Worm (Caenorhabditis elegans) whole organism, L1 larva: ENCODE data around the gene wrt-5.

Experiments
- C04F5.9 ChIP-seq: sonication (generic microtip); optimal IDR thresholded peaks from 2 replicates; lab custom pipeline; 2016; ENCODE audit warnings: missing genetic modification characterization, missing compliant biosample characterization
- C16A3.4 ChIP-seq: fragments of 150-350 bp; optimal IDR thresholded peaks from 2 replicates; lab custom pipeline; 2014; ENCODE audit warnings: missing biosample characterization, missing genetic modification characterization
- Y116A8C.19 ChIP-seq: sonication (generic microtip); optimal IDR thresholded peaks from 2 replicates; lab custom pipeline; 2016; ENCODE audit warnings: missing compliant biosample characterization, missing genetic modification characterization, borderline replicate concordance
- aha-1 ChIP-seq: fragments of 150-350 bp; optimal IDR thresholded peaks from 2 replicates; lab custom pipeline; 2014; ENCODE audit warnings: missing biosample characterization, missing genetic modification characterization
- alr-1 ChIP-seq: fragments of 200-800 bp; sonication (Bioruptor generic); optimal IDR thresholded peaks from 2 replicates; lab custom pipeline; 2018; ENCODE audit warnings: borderline replicate concordance, mild to moderate bottlenecking, missing genetic modification characterization, missing compliant biosample characterization
- aly-2 ChIP-seq: fragments of 150-350 bp; optimal IDR thresholded peaks from 2 replicates; lab custom pipeline; 2014; ENCODE audit warnings: missing biosample characterization, missing genetic modification characterization
- ceh-63 ChIP-seq: fragments of 200-800 bp; sonication (Bioruptor generic); optimal IDR thresholded peaks from 2 replicates; lab custom pipeline; 2018; ENCODE audit warnings: mild to moderate bottlenecking, missing genetic modification characterization, missing compliant biosample characterization
- ceh-8 ChIP-seq: fragments of 200-800 bp; sonication (Bioruptor generic); optimal IDR thresholded peaks from 2 replicates; lab custom pipeline; 2018; ENCODE audit warnings: mild to moderate bottlenecking, missing genetic modification characterization, moderate library complexity, missing compliant biosample characterization
- ceh-90 ChIP-seq: sonication (generic microtip); optimal IDR thresholded peaks from 2 replicates; lab custom pipeline; 2016; ENCODE audit warnings: missing genetic modification characterization, missing compliant biosample characterization
- dpl-1 ChIP-seq, 3 experiments: fragments of 150-350 bp in 2 of 3; sonication (generic microtip) in 1 of 3; optimal IDR thresholded peaks; 2 replicates each; lab custom pipeline; 2014 to 2017; ENCODE audit warnings: missing biosample characterization in 3 of 3, missing genetic modification characterization in 3 of 3, missing genetic modification reagents in 3 of 3
- efl-3 ChIP-seq: fragments of 200-800 bp; sonication (Bioruptor generic); optimal IDR thresholded peaks from 2 replicates; lab custom pipeline; 2018; ENCODE audit warnings: mild to moderate bottlenecking, missing genetic modification characterization, missing compliant biosample characterization
- egl-13 ChIP-seq: sonication (generic microtip); optimal IDR thresholded peaks from 2 replicates; lab custom pipeline; 2016; ENCODE audit warnings: missing genotype, missing genetic modification reagents, missing genetic modification characterization, missing compliant biosample characterization
- egl-27 ChIP-seq, 2 experiments: fragments of 150-350 bp in 1 of 2; sonication (generic microtip); optimal IDR thresholded peaks; 3 replicates each; lab custom pipeline; 2017 to 2018; ENCODE audit warnings: missing biosample characterization in 2 of 2, missing genetic modification characterization in 2 of 2, missing genetic modification reagents in 2 of 2
- elt-2 ChIP-seq: sonication (generic microtip); optimal IDR thresholded peaks from 2 replicates; lab custom pipeline; 2016; ENCODE audit warnings: missing genetic modification characterization, mild to moderate bottlenecking, inconsistent platforms, missing compliant biosample characterization, missing genetic modification reagents
- elt-3 ChIP-seq, 6 experiments: fragments of 150-350 bp in 1 of 6; sonication (generic microtip); optimal IDR thresholded peaks; 2 replicates each; lab custom pipeline; 2017 to 2018; ENCODE audit warnings: missing biosample characterization in 6 of 6, missing genetic modification characterization in 6 of 6, inconsistent platforms in 1 of 6
- ets-5 ChIP-seq: fragments of 200-800 bp; sonication (Bioruptor generic); IDR thresholded peaks from 2 replicates; pipeline ENCODE4 v1.3.6; 2022; ENCODE audit warnings: missing genetic modification characterization, missing compliant biosample characterization
- fkh-4 ChIP-seq: sonication (generic microtip); optimal IDR thresholded peaks from 2 replicates; lab custom pipeline; 2016; ENCODE audit warnings: missing compliant biosample characterization, missing genetic modification characterization, borderline replicate concordance
- fkh-8 ChIP-seq: sonication (generic microtip); optimal IDR thresholded peaks from 2 replicates; lab custom pipeline; 2016; ENCODE audit warnings: mild to moderate bottlenecking, missing genetic modification characterization, missing compliant biosample characterization
- fos-1 ChIP-seq: fragments of 150-350 bp; optimal IDR thresholded peaks from 2 replicates; lab custom pipeline; 2014; ENCODE audit warnings: missing biosample characterization, missing genetic modification characterization
- hlh-4 ChIP-seq: sonication (generic microtip); optimal IDR thresholded peaks from 2 replicates; lab custom pipeline; 2016; ENCODE audit warnings: mild to moderate bottlenecking, missing genetic modification characterization, missing compliant biosample characterization
- irx-1 ChIP-seq: sonication (generic microtip); optimal IDR thresholded peaks from 2 replicates; lab custom pipeline; 2016; ENCODE audit warnings: missing genetic modification characterization, missing compliant biosample characterization
- lin-13 ChIP-seq: fragments of 150-350 bp; optimal IDR thresholded peaks from 2 replicates; lab custom pipeline; 2014; ENCODE audit warnings: missing biosample characterization, missing genetic modification reagents, missing genetic modification characterization
- lin-14 ChIP-seq: fragments of 200-800 bp; sonication (Bioruptor generic); optimal IDR thresholded peaks from 2 replicates; lab custom pipeline; 2018; ENCODE audit warnings: mild to moderate bottlenecking, missing genetic modification characterization, moderate library complexity, missing compliant biosample characterization
- lin-35 ChIP-seq, 2 experiments: fragments of 150-350 bp; optimal IDR thresholded peaks; 2 replicates each; lab custom pipeline; 2014; ENCODE audit warnings: missing biosample characterization in 2 of 2, missing genetic modification characterization in 2 of 2, missing genetic modification reagents in 2 of 2
- lir-3 ChIP-seq: sonication (generic microtip); optimal IDR thresholded peaks from 2 replicates; lab custom pipeline; 2016; ENCODE audit warnings: mild to moderate bottlenecking, missing genetic modification characterization, moderate library complexity, missing compliant biosample characterization; ENCODE audit not compliant: poor library complexity
- lsy-2 ChIP-seq, 2 experiments: fragments of 150-350 bp; optimal IDR thresholded peaks; 2 replicates each; lab custom pipeline; 2014; ENCODE audit warnings: missing biosample characterization in 2 of 2, missing genetic modification characterization in 2 of 2
- mab-9 ChIP-seq: fragments of 200-800 bp; sonication (Bioruptor generic); IDR thresholded peaks from 2 replicates; pipeline ENCODE4 v1.3.6; 2022; ENCODE audit warnings: missing genetic modification reagents, missing genetic modification characterization, missing compliant biosample characterization
- mdl-1 ChIP-seq, 2 experiments: fragments of 150-350 bp; optimal IDR thresholded peaks; 2 replicates each; lab custom pipeline; 2014 to 2017; ENCODE audit warnings: missing biosample characterization in 2 of 2, missing genetic modification characterization in 2 of 2, inconsistent platforms in 1 of 2
- mef-2 ChIP-seq: fragments of 150-350 bp; optimal IDR thresholded peaks from 2 replicates; lab custom pipeline; 2014; ENCODE audit warnings: missing biosample characterization, missing genetic modification characterization
- mep-1 ChIP-seq: fragments of 150-350 bp; optimal IDR thresholded peaks from 2 replicates; lab custom pipeline; 2014; ENCODE audit warnings: missing biosample characterization, missing genetic modification characterization
- nhr-12 ChIP-seq: sonication (generic microtip); optimal IDR thresholded peaks from 2 replicates; lab custom pipeline; 2017; ENCODE audit warnings: missing biosample characterization, missing genetic modification characterization
- nhr-28 ChIP-seq: fragments of 150-350 bp; optimal IDR thresholded peaks from 2 replicates; lab custom pipeline; 2014; ENCODE audit warnings: missing biosample characterization, missing genetic modification characterization
- nhr-47 ChIP-seq: sonication (generic microtip); optimal IDR thresholded peaks from 2 replicates; lab custom pipeline; 2016; ENCODE audit warnings: mild to moderate bottlenecking, missing genetic modification characterization, moderate library complexity, missing compliant biosample characterization
- nhr-71 ChIP-seq: sonication (generic microtip); optimal IDR thresholded peaks from 2 replicates; lab custom pipeline; 2016; ENCODE audit warnings: mild to moderate bottlenecking, missing genetic modification characterization, moderate library complexity, missing compliant biosample characterization
- nhr-84 ChIP-seq: sonication (generic microtip); optimal IDR thresholded peaks from 2 replicates; lab custom pipeline; 2017; ENCODE audit warnings: missing biosample characterization, missing genetic modification characterization
- nhr-85 ChIP-seq: sonication (generic microtip); peaks from one replicate; lab custom pipeline; 2016; ENCODE audit warnings: missing genetic modification characterization, inconsistent platforms, missing compliant biosample characterization
- pax-3 ChIP-seq: fragments of 200-800 bp; sonication (Bioruptor generic); optimal IDR thresholded peaks from 2 replicates; lab custom pipeline; 2018; ENCODE audit warnings: mild to moderate bottlenecking, missing genetic modification characterization, moderate library complexity, missing compliant biosample characterization
- rnt-1 ChIP-seq: sonication (generic microtip); optimal IDR thresholded peaks from 2 replicates; lab custom pipeline; 2016; ENCODE audit warnings: mild to moderate bottlenecking, missing genetic modification characterization, moderate library complexity, missing compliant biosample characterization
- skn-1 ChIP-seq: fragments of 150-350 bp; optimal IDR thresholded peaks from 2 replicates; lab custom pipeline; 2014; ENCODE audit warnings: missing biosample characterization, missing genetic modification characterization
- snpc-4 ChIP-seq: fragments of 150-350 bp; optimal IDR thresholded peaks from 2 replicates; lab custom pipeline; 2014; ENCODE audit warnings: missing biosample characterization, missing genetic modification characterization
- snu-23 ChIP-seq: sonication (generic microtip); optimal IDR thresholded peaks from 2 replicates; lab custom pipeline; 2016; ENCODE audit warnings: missing genetic modification characterization, missing compliant biosample characterization
- sup-37 ChIP-seq: fragments of 200-800 bp; sonication (Bioruptor generic); optimal IDR thresholded peaks from 2 replicates; lab custom pipeline; 2018; ENCODE audit warnings: mild to moderate bottlenecking, missing genetic modification characterization, missing compliant biosample characterization
- swsn-7 ChIP-seq: sonication (generic microtip); optimal IDR thresholded peaks from 2 replicates; lab custom pipeline; 2016; ENCODE audit warnings: missing genetic modification characterization, missing compliant biosample characterization
- tbx-2 ChIP-seq: sonication (generic microtip); optimal IDR thresholded peaks from 2 replicates; lab custom pipeline; 2016; ENCODE audit warnings: missing genetic modification characterization, missing compliant biosample characterization
- unc-30 ChIP-seq: sonication (generic microtip); optimal IDR thresholded peaks from 2 replicates; lab custom pipeline; 2017; ENCODE audit warnings: missing biosample characterization, missing genetic modification characterization
- unc-98 ChIP-seq: fragments of 200-800 bp; sonication (Bioruptor generic); IDR thresholded peaks from 2 replicates; pipeline ENCODE4 v1.3.6; 2022; ENCODE audit warnings: missing genetic modification characterization, missing compliant biosample characterization
- xbp-1 ChIP-seq: sonication (generic microtip); optimal IDR thresholded peaks from 2 replicates; lab custom pipeline; 2016; ENCODE audit warnings: missing genetic modification characterization, missing compliant biosample characterization
- ztf-4 ChIP-seq: fragments of 150-350 bp; optimal IDR thresholded peaks from 2 replicates; lab custom pipeline; 2014; ENCODE audit warnings: missing biosample characterization, missing genetic modification characterization

Gene wrt-5

DNA sequence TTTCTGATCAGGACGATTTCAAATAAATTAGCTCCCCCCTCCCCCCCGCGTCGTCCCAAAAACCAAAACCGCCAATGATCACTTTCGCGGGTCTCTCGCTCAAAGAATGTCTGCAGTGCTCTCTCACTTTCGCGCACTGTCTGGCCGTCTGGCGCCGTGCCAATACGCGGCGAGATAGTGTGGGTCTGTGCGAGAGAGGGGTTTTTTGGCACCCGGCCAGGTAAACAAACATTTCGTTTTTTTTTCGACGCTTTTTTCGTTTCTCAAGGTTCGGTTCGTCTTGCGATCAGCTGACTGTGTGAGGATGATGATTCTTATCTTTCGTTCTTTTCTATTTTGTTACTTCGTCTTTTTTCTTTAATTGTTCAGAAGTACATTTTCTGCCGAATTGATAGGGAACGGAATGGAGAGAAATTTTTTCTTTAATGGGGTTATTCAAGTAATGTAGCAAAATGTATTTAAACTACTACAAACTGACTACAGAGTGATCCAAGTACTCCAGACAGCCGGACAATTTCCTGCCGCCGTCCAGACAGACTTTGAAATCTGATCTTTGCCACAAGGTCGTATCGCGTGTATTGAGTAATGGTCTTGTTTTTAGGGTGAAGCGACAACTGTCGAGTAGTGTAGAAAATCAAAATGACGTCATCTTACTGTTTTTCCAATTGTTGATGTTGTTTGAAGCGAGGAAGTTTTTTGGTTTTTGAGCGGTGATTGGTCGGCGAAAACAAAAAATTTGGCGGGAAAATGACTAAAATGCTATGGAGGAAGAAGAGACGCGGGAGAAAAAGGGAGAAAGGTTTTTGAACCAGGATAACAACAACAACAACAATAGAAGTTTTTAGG, 27.1 kb downstream of the wrt-5 start (continued):
- TF ChIP-seq hlh-4 (no peak), aha-1 (tag; lab: Kevin White, UChicago) (peak; percentile 7), nhr-47 (peak; percentile 77), irx-1 (tag; lab: Kevin White, UChicago) (peak; percentile 31), nhr-71 (tag; lab: Kevin White, UChicago) (peak; percentile 85), egl-13 (tag; lab: Kevin White, UChicago) (peak; percentile 44), alr-1 (tag; lab: Kevin White, UChicago) (no peak), fkh-4 (no peak), lin-13 (GFP tag; lab: Kevin White, UChicago) (peak; percentile 76), mep-1 (tag; lab: Kevin White, UChicago) (peak; percentile 50), ceh-8 (GFP tag; lab: Kevin White, UChicago) (no peak), unc-30 (no peak), egl-27 (tag; optimal IDR thresholded peaks at IDR 0.05; lab: Kevin White, UChicago) (no peak), ceh-63 (GFP tag; lab: Kevin White, UChicago) (no peak), skn-1 (peak; percentile 83), sup-37 (GFP tag; lab: Kevin White, UChicago) (peak; percentile 50), ztf-4 (tag; lab: Kevin White, UChicago) (peak; percentile 0), ceh-90 (tag; lab: Kevin White, UChicago) (no peak), nhr-12 (tag; lab: Kevin White, UChicago) (no peak), Y116A8C.19 (no peak), elt-2 (tag; lab: Kevin White, UChicago) (peak; percentile 67), snpc-4 (no peak), lir-3 (tag; lab: Kevin White, UChicago) (peak; percentile 30), unc-98 (no peak), aly-2 (tag; lab: Kevin White, UChicago) (no peak), pax-3 (tag; lab: Kevin White, UChicago) (peak; percentile 65), C04F5.9 (tag; lab: Kevin White, UChicago) (no peak), dpl-1 (GFP tag; optimal IDR thresholded peaks at IDR 0.05; lab: Kevin White, UChicago) (peak; percentile 42 to 67 (median 60)), lsy-2 (tag; optimal IDR thresholded peaks at IDR 0.05; lab: Kevin White, UChicago) (peak; percentile 50 to 81), efl-3 (GFP tag; lab: Kevin White, UChicago) (no peak), nhr-84 (tag; lab: Kevin White, UChicago) (no peak), fkh-8 (tag; lab: Kevin White, UChicago) (peak; percentile 91), mdl-1 (tag; optimal IDR thresholded peaks at IDR 0.05; lab: Kevin White, UChicago) (peak in 1 of 2 experiments; percentile 94), rnt-1 (tag; lab: Kevin White, UChicago) (peak; percentile 88), nhr-28 (tag; lab: Kevin White, UChicago) (no peak), tbx-2 (tag; lab: Kevin White, UChicago) (peak; percentile 82), nhr-85 (peak; percentile 96), xbp-1 (peak; percentile 44)

DNA sequence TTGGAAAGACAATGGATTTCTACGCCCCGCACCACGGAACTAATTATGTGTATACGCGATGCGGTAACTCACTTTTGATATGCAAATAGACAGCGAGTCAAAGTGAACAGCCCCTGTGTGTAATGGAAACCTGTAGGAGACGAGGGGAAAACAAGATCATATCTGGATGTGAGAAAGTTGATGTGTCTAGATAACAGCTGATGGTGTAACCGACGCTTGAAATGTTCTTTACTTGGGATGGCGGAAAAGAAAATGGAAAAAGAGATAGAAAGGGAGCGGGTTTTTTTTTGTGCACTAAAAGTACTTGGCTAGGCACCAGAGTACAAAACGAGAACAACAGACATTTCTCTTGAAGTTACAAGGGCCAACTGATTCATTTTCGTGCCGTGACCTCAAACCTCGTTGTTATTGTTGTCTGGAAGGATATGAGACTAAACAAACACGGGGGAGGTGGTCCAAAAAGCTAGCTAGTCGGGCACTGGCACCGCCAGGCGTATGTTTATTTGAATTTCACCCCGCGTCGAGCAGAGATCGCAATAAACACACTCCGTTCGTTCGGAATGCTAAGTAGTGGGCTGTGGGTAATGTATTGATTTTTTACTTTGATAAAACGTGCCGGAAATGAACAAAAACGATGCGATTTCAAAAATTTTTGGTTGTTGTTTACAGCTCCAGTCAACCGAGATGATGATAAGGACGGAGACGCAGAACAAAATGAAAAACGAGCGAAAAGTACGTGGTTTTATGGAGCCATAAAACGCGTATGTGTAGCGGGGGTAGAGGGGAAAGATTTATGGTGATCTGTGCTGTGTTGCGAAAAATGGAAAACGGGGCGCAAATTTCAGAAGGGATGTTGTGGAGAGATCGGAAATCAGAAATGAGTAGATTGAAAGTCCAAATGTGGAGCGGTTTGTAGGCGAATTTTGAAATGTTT, 29.3 kb downstream of the wrt-5 start:
- TF ChIP-seq elt-3 (tag; optimal IDR thresholded peaks at IDR 0.05; lab: Kevin White, UChicago) (peak in 3 of 6 experiments; percentile 9 to 34 (median 15)), fos-1 (tag; lab: Kevin White, UChicago) (no peak), nhr-71 (tag; lab: Kevin White, UChicago) (peak; percentile 31), rnt-1 (tag; lab: Kevin White, UChicago) (peak; percentile 33), lin-14 (GFP tag; lab: Kevin White, UChicago) (peak; percentile 48), mab-9 (GFP tag; lab: Robert Waterston, UW) (no peak), lin-35 (GFP tag; optimal IDR thresholded peaks at IDR 0.05; lab: Kevin White, UChicago) (peak; percentile 5 to 25), elt-2 (tag; lab: Kevin White, UChicago) (peak; percentile 54), ets-5 (no peak), nhr-85 (peak; percentile 64), nhr-84 (tag; lab: Kevin White, UChicago) (no peak), C16A3.4 (tag; lab: Kevin White, UChicago) (no peak), snu-23 (GFP tag; lab: Kevin White, UChicago) (peak; percentile 23), mef-2 (tag; lab: Kevin White, UChicago) (no peak), swsn-7 (tag; lab: Kevin White, UChicago) (no peak), mdl-1 (tag; optimal IDR thresholded peaks at IDR 0.05; lab: Kevin White, UChicago) (peak in 1 of 2 experiments; percentile 10), lsy-2 (tag; optimal IDR thresholded peaks at IDR 0.05; lab: Kevin White, UChicago) (peak in 1 of 2 experiments; percentile 26), nhr-47 (no peak)
